Fruit fly (Drosophila melanogaster): ENCODE data around the gene ZC3H3.

ZC3H3 gene

dm6 chr3L:8509567-8510109, at the start of gene ZC3H3, which contains the start of gene Pus7:
TSS of gene ZC3H3 (minus strand) at chr3L:8509763.
TSS of gene Pus7 (plus strand) at chr3L:8510003.
- TF ChIP-seq CG8478 (optimal IDR thresholded peaks at IDR 0.05) (no peak), CTCF (optimal IDR thresholded peaks at IDR 0.05) (no peak)

- TF ChIP-seq CG8478 (optimal IDR thresholded peaks at IDR 0.05) (no peak), CTCF (optimal IDR thresholded peaks at IDR 0.05) (no peak)
Measured at dm6 chr3L:8557018-8557417, 47.5 kb upstream of the ZC3H3 start.

- no peak for TF ChIP-seq CTCF (optimal IDR thresholded peaks at IDR 0.05)
- TF ChIP-seq CG8478 (optimal IDR thresholded peaks at IDR 0.05) = no peak
Measured at dm6 chr3L:8554024-8554642, 44.6 kb upstream of the ZC3H3 start.

- TF ChIP-seq CTCF (optimal IDR thresholded peaks at IDR 0.05) (no peak), CG8478 (optimal IDR thresholded peaks at IDR 0.05) (no peak)
Measured at dm6 chr3L:8553125-8553524, 43.6 kb upstream of the ZC3H3 start.

- TF ChIP-seq CTCF (optimal IDR thresholded peaks at IDR 0.05) (no peak), CG8478 (optimal IDR thresholded peaks at IDR 0.05) (no peak)
Measured at dm6 chr3L:8550836-8551235, 41.3 kb upstream of the ZC3H3 start.

dm6 chr3L:8549183-8549890, 39.8 kb upstream of the ZC3H3 start:
- TF ChIP-seq CTCF (optimal IDR thresholded peaks at IDR 0.05) (no peak), CG8478 (optimal IDR thresholded peaks at IDR 0.05) (no peak)

dm6 chr3L:8547104-8547523, 37.6 kb upstream of the ZC3H3 start:
- TF ChIP-seq CG8478 (optimal IDR thresholded peaks at IDR 0.05) (no peak), CTCF (optimal IDR thresholded peaks at IDR 0.05) (no peak)

dm6 chr3L:8546355-8546771, 36.8 kb upstream of the ZC3H3 start:
- TF ChIP-seq CG8478 (optimal IDR thresholded peaks at IDR 0.05) (no peak), CTCF (optimal IDR thresholded peaks at IDR 0.05) (no peak)

- TF ChIP-seq CG8478 (optimal IDR thresholded peaks at IDR 0.05) (no peak), CTCF (optimal IDR thresholded peaks at IDR 0.05) (no peak)
Measured at dm6 chr3L:8545473-8545872, 35.9 kb upstream of the ZC3H3 start.

dm6 chr3L:8544710-8545109, 35.1 kb upstream of the ZC3H3 start, which contains the start of gene rhea:
TSS of gene rhea (plus strand) at chr3L:8545001.
- no peak for TF ChIP-seq CG8478 (optimal IDR thresholded peaks at IDR 0.05)

- no peak for TF ChIP-seq CG8478 (optimal IDR thresholded peaks at IDR 0.05)
- TF ChIP-seq CTCF (optimal IDR thresholded peaks at IDR 0.05) = no peak
Measured at dm6 chr3L:8543866-8544265, 34.3 kb upstream of the ZC3H3 start.

- TF ChIP-seq CTCF (optimal IDR thresholded peaks at IDR 0.05) (no peak), CG8478 (optimal IDR thresholded peaks at IDR 0.05) (no peak)
Measured at dm6 chr3L:8542213-8542612, 32.6 kb upstream of the ZC3H3 start.

- TF ChIP-seq CG8478 (optimal IDR thresholded peaks at IDR 0.05) (no peak), CTCF (optimal IDR thresholded peaks at IDR 0.05) (no peak)
Measured at dm6 chr3L:8541669-8542068, 32.1 kb upstream of the ZC3H3 start.

- TF ChIP-seq CTCF (optimal IDR thresholded peaks at IDR 0.05) (no peak), CG8478 (optimal IDR thresholded peaks at IDR 0.05) (no peak)
Measured at dm6 chr3L:8540509-8540908, 30.9 kb upstream of the ZC3H3 start.

- TF ChIP-seq CG8478 (optimal IDR thresholded peaks at IDR 0.05) (no peak), CTCF (optimal IDR thresholded peaks at IDR 0.05) (no peak)
Measured at dm6 chr3L:8538355-8538754, 28.8 kb upstream of the ZC3H3 start.

dm6 chr3L:8536387-8536786, 26.8 kb upstream of the ZC3H3 start:
- TF ChIP-seq CG8478 (optimal IDR thresholded peaks at IDR 0.05) = no peak
- TF ChIP-seq CTCF (optimal IDR thresholded peaks at IDR 0.05) = no peak

All from S2 (cell line).